Fruit fly (Drosophila melanogaster) whole organism, embryonic: ENCODE data around the gene CG11842.

Experiments used
- Adf1 ChIP-seq: fragments of 200-800 bp; sonication (Bioruptor generic); IDR thresholded peaks from 2 replicates; pipeline ENCODE4 v1.3.6; 2022; ENCODE audit warnings: missing biosample characterization, missing genetic modification characterization
- Awh ChIP-seq: fragments of 200-800 bp; sonication (Bioruptor generic); IDR thresholded peaks from 2 replicates; pipeline ENCODE4, ENCODE4 v1.3.6; 2022; ENCODE audit warnings: missing biosample characterization, missing genetic modification characterization
- CG13287 ChIP-seq: fragments of 200-800 bp; sonication (Bioruptor generic); IDR thresholded peaks from 2 replicates; pipeline ENCODE4 v1.3.6; 2022; ENCODE audit warnings: missing biosample characterization, missing genetic modification characterization; ENCODE audit not compliant: partially characterized antibody
- CG13424 ChIP-seq: fragments of 200-800 bp; sonication (Bioruptor generic); optimal IDR thresholded peaks from 2 replicates; lab custom pipeline; 2019; ENCODE audit warnings: missing biosample characterization, mild to moderate bottlenecking, missing genetic modification characterization, moderate library complexity
- CG14667 ChIP-seq: fragments of 200-800 bp; sonication (Bioruptor generic); IDR thresholded peaks from 2 replicates; pipeline ENCODE4 v1.3.6; 2022; ENCODE audit warnings: missing biosample characterization, missing genetic modification characterization
- CG15514 ChIP-seq: fragments of 200-800 bp; sonication (Bioruptor generic); optimal IDR thresholded peaks from 3 replicates; lab custom pipeline; 2017; ENCODE audit warnings: missing biosample characterization, missing genetic modification characterization, mild to moderate bottlenecking, moderate library complexity, missing genetic modification reagents
- CG2875 ChIP-seq: fragments of 200-800 bp; sonication (Bioruptor generic); optimal IDR thresholded peaks from 2 replicates; lab custom pipeline; 2017; ENCODE audit warnings: missing biosample characterization, mild to moderate bottlenecking, missing genetic modification characterization, missing genetic modification reagents
- CG4360 ChIP-seq: fragments of 200-800 bp; sonication (Bioruptor generic); IDR thresholded peaks from 2 replicates; pipeline ENCODE4 v1.3.6; 2022; ENCODE audit warnings: missing biosample characterization, missing genetic modification characterization
- CG4854 ChIP-seq: fragments of 200-800 bp; sonication (Bioruptor generic); optimal IDR thresholded peaks from 2 replicates; lab custom pipeline; 2016; ENCODE audit warnings: missing biosample characterization, missing genetic modification characterization, inconsistent platforms
- CG6254 ChIP-seq: fragments of 200-800 bp; sonication (Bioruptor generic); optimal IDR thresholded peaks from 3 replicates; lab custom pipeline; 2017; ENCODE audit warnings: mild to moderate bottlenecking, missing biosample characterization, missing genetic modification reagents, missing genetic modification characterization
- CG6683 ChIP-seq: fragments of 200-800 bp; sonication (Bioruptor generic); optimal IDR thresholded peaks from 2 replicates; lab custom pipeline; 2017; ENCODE audit warnings: missing biosample characterization, mild to moderate bottlenecking, missing genetic modification characterization, missing genetic modification reagents
- CG7357 ChIP-seq: fragments of 200-800 bp; sonication (Bioruptor generic); IDR thresholded peaks from 3 replicates; pipeline ENCODE4 v1.3.6; 2022; ENCODE audit warnings: missing biosample characterization, missing genetic modification characterization
- CG7372 ChIP-seq: fragments of 200-800 bp; sonication (Bioruptor generic); IDR thresholded peaks from 2 replicates; pipeline ENCODE4 v1.3.6; 2022; ENCODE audit warnings: missing biosample characterization, missing genetic modification characterization
- CG7556 ChIP-seq: fragments of 200-800 bp; sonication (Bioruptor generic); optimal IDR thresholded peaks from 2 replicates; lab custom pipeline; 2017; ENCODE audit warnings: missing biosample characterization, mild to moderate bottlenecking, missing genetic modification characterization
- CG7839 ChIP-seq: fragments of 200-800 bp; sonication (Bioruptor generic); optimal IDR thresholded peaks from 3 replicates; lab custom pipeline; 2018; ENCODE audit warnings: missing biosample characterization, mild to moderate bottlenecking, missing genetic modification characterization, moderate library complexity
- D19A ChIP-seq: fragments of 200-800 bp; optimal IDR thresholded peaks from 3 replicates; lab custom pipeline; 2019; ENCODE audit warnings: missing biosample characterization, mild to moderate bottlenecking, missing genetic modification characterization, moderate library complexity
- Deaf1 ChIP-seq: fragments of 200-800 bp; optimal IDR thresholded peaks from 3 replicates; lab custom pipeline; 2019; ENCODE audit warnings: missing biosample characterization, mild to moderate bottlenecking, missing genetic modification characterization, moderate library complexity
- Dip2 ChIP-seq: fragments of 200-800 bp; sonication (Bioruptor generic); IDR thresholded peaks from 2 replicates; pipeline ENCODE4 v1.3.6; 2022; ENCODE audit warnings: missing biosample characterization, missing genetic modification characterization
- Doc2 ChIP-seq: fragments of 200-800 bp; sonication (Bioruptor generic); IDR thresholded peaks from 2 replicates; pipeline ENCODE4 v1.3.6; 2022; ENCODE audit warnings: missing biosample characterization, missing genetic modification characterization
- Kr ChIP-seq: fragments of 200-800 bp; sonication (Bioruptor generic); optimal IDR thresholded peaks from 2 replicates; lab custom pipeline; 2017; ENCODE audit warnings: missing biosample characterization, mild to moderate bottlenecking, missing genetic modification characterization
- Mes4 ChIP-seq: fragments of 200-800 bp; sonication (Bioruptor generic); optimal IDR thresholded peaks from 2 replicates; lab custom pipeline; 2016; ENCODE audit warnings: missing biosample characterization, missing genetic modification characterization
- Nf-YA ChIP-seq: fragments of 200-800 bp; sonication (Bioruptor generic); IDR thresholded peaks from 2 replicates; pipeline ENCODE4 v1.3.6; 2022; ENCODE audit warnings: missing biosample characterization, missing genetic modification characterization
- Six4 ChIP-seq: fragments of 200-800 bp; sonication (Bioruptor generic); optimal IDR thresholded peaks from 2 replicates; lab custom pipeline; 2016; ENCODE audit warnings: missing biosample characterization, missing genetic modification characterization
- ara ChIP-seq: fragments of 200-800 bp; sonication (Bioruptor generic); IDR thresholded peaks from 2 replicates; pipeline ENCODE4 v1.3.6; 2022; ENCODE audit warnings: missing biosample characterization, missing genetic modification characterization
- bowl ChIP-seq: fragments of 200-800 bp; sonication (Bioruptor generic); IDR thresholded peaks from 2 replicates; pipeline ENCODE4 v1.3.6; 2022; ENCODE audit warnings: missing biosample characterization, missing genetic modification characterization
- bsh ChIP-seq, 2 experiments: fragments of 200-800 bp; sonication (Bioruptor generic); optimal IDR thresholded peaks; 2 replicates each; lab custom pipeline; 2017 to 2018; ENCODE audit warnings: mild to moderate bottlenecking in 2 of 2, missing biosample characterization in 2 of 2, missing genetic modification characterization in 2 of 2, moderate library complexity in 1 of 2
- chinmo ChIP-seq: fragments of 200-800 bp; sonication (Bioruptor generic); IDR thresholded peaks from 4 replicates; pipeline ENCODE4 v1.3.6; 2022; ENCODE audit warnings: missing biosample characterization, missing genetic modification characterization; ENCODE audit not compliant: partially characterized antibody
- crc ChIP-seq: fragments of 200-800 bp; sonication (Bioruptor generic); optimal IDR thresholded peaks from 2 replicates; lab custom pipeline; 2016; ENCODE audit warnings: missing biosample characterization, missing genetic modification characterization
- dm ChIP-seq: fragments of 200-800 bp; sonication (Bioruptor generic); optimal IDR thresholded peaks from 3 replicates; lab custom pipeline; 2016; ENCODE audit warnings: missing biosample characterization, missing genetic modification characterization
- dpn ChIP-seq, 2 experiments: fragments of 200-800 bp; sonication (Bioruptor generic); optimal IDR thresholded peaks; 3 replicates each; lab custom pipeline; 2016; ENCODE audit warnings: missing biosample characterization in 2 of 2, missing genetic modification characterization in 2 of 2
- gem ChIP-seq: fragments of 200-800 bp; sonication (Bioruptor generic); optimal IDR thresholded peaks from 2 replicates; lab custom pipeline; 2019; ENCODE audit warnings: missing biosample characterization, mild to moderate bottlenecking, missing genetic modification characterization, moderate library complexity
- gfzf ChIP-seq: fragments of 200-800 bp; sonication (Bioruptor generic); optimal IDR thresholded peaks from 2 replicates; lab custom pipeline; 2016; ENCODE audit warnings: missing biosample characterization, mild to moderate bottlenecking, missing genetic modification characterization, moderate library complexity
- grau ChIP-seq: fragments of 200-800 bp; optimal IDR thresholded peaks from 3 replicates; lab custom pipeline; 2019; ENCODE audit warnings: missing biosample characterization, mild to moderate bottlenecking, missing genetic modification characterization, moderate library complexity
- grn ChIP-seq: fragments of 200-800 bp; sonication (Bioruptor generic); optimal IDR thresholded peaks from 3 replicates; lab custom pipeline; 2017; ENCODE audit warnings: missing biosample characterization, missing genetic modification characterization
- gsb-n ChIP-seq: fragments of 200-800 bp; sonication (Bioruptor generic); optimal IDR thresholded peaks from 3 replicates; lab custom pipeline; 2018; ENCODE audit warnings: missing biosample characterization, mild to moderate bottlenecking, missing genetic modification characterization
- gt ChIP-seq: fragments of 200-800 bp; sonication (Bioruptor generic); IDR thresholded peaks from 2 replicates; pipeline ENCODE4 v1.3.6; 2022; ENCODE audit warnings: missing biosample characterization, missing genetic modification characterization
- maf-S ChIP-seq: fragments of 200-800 bp; sonication (Bioruptor generic); optimal IDR thresholded peaks from 2 replicates; lab custom pipeline; 2016; ENCODE audit warnings: missing biosample characterization, missing genetic modification characterization
- nmo ChIP-seq: fragments of 200-800 bp; sonication (Bioruptor generic); optimal IDR thresholded peaks from 2 replicates; lab custom pipeline; 2018; ENCODE audit warnings: missing biosample characterization, mild to moderate bottlenecking, missing genetic modification characterization, moderate library complexity
- pb ChIP-seq: fragments of 200-800 bp; sonication (Bioruptor generic); optimal IDR thresholded peaks from 3 replicates; lab custom pipeline; 2016; ENCODE audit warnings: missing biosample characterization, missing genetic modification characterization
- pfk ChIP-seq: fragments of 200-800 bp; sonication (Bioruptor generic); optimal IDR thresholded peaks from 2 replicates; lab custom pipeline; 2018; ENCODE audit warnings: missing biosample characterization, mild to moderate bottlenecking, missing genetic modification characterization, moderate library complexity
- sens ChIP-seq: fragments of 200-800 bp; sonication (Bioruptor generic); peaks from one replicate; lab custom pipeline; 2016; ENCODE audit warnings: missing biosample characterization, missing genetic modification characterization
- sens-2 ChIP-seq: fragments of 200-800 bp; sonication (Bioruptor generic); IDR thresholded peaks from 2 replicates; pipeline ENCODE4 v1.3.6; 2022; ENCODE audit warnings: missing biosample characterization, missing genetic modification characterization
- vnd ChIP-seq: fragments of 200-800 bp; sonication (Bioruptor generic); IDR thresholded peaks from 3 replicates; pipeline ENCODE4 v1.3.6; 2022; ENCODE audit warnings: missing biosample characterization, missing genetic modification characterization; ENCODE audit not compliant: partially characterized antibody
- z ChIP-seq: fragments of 200-800 bp; sonication (Bioruptor generic); IDR thresholded peaks from 3 replicates; pipeline ENCODE4 v1.3.6; 2022; ENCODE audit warnings: missing biosample characterization, missing genetic modification characterization
- zfh1 ChIP-seq: fragments of 200-800 bp; sonication (Bioruptor generic); IDR thresholded peaks from 3 replicates; pipeline ENCODE4 v1.3.6; 2022; ENCODE audit warnings: missing biosample characterization, missing genetic modification characterization

Gene CG11842

DNA sequence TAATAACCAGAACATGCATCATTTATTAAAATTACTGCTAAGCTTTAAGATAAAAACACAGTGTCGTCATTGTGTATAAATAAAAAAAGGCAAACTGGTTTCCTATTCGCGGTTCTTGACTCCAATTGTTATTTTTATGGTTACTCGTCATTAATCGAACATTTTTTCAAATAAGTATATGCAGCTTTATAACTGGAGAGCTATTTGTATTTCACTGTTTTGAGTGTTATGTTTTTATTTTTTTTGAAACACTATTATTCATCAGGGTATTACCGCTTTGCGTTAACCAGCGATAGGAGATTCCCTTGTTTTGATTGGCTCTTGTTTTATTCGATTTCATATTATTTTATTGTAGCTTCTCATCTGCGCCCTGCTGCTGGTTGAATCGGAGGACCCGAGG, 41.3 kb upstream of the CG11842 start:
- TF ChIP-seq ara (GFP tag; lab: Robert Waterston, UW): no peak
- no peak for TF ChIP-seq maf-S (GFP tag; lab: Kevin White, UChicago)
- TF ChIP-seq sens (GFP tag; lab: Kevin White, UChicago): peak; percentile 32
- TF ChIP-seq Doc2 (GFP tag; lab: Robert Waterston, UW): no peak
- TF ChIP-seq, all 482 proteins: peak for 1

dm6 chr3R:29020366-29020765, 32.1 kb upstream of the CG11842 start, which contains the start of gene wat:
wat (minus strand) TSS chr3R:29020406.
- no peak for TF ChIP-seq Mes4 (GFP tag; lab: Kevin White, UChicago)
- no peak for TF ChIP-seq CG13287 (GFP tag; lab: Robert Waterston, UW)
- TF ChIP-seq Adf1: peak; percentile 85
- no peak for TF ChIP-seq bsh (GFP tag; optimal IDR thresholded peaks at IDR 0.05; lab: Kevin White, UChicago)
- TF ChIP-seq z (GFP tag; lab: Robert Waterston, UW): 0 out of 3 replicates have a peak, but pooled peaks have one; percentile 11
- 0 out of 4 replicates have a peak, but pooled peaks have one; percentile 51 for TF ChIP-seq chinmo (GFP tag; lab: Robert Waterston, UW)
- TF ChIP-seq D19A (tag; lab: Kevin White, UChicago): no peak
- TF ChIP-seq dm (GFP tag; lab: Kevin White, UChicago): no peak
- TF ChIP-seq zfh1 (GFP tag; lab: Robert Waterston, UW): no peak
- TF ChIP-seq gfzf (GFP tag; lab: Kevin White, UChicago): no peak
- TF ChIP-seq grn (GFP tag; lab: Kevin White, UChicago): no peak
- no peak for TF ChIP-seq CG14667
- TF ChIP-seq dpn (GFP tag; optimal IDR thresholded peaks at IDR 0.05; lab: Kevin White, UChicago): no peak
- no peak for TF ChIP-seq Kr (GFP tag; lab: Kevin White, UChicago)
- no peak for TF ChIP-seq vnd
- TF ChIP-seq CG2875: no peak
- no peak for TF ChIP-seq nmo (GFP tag; lab: Kevin White, UChicago)
- TF ChIP-seq CG6254 (GFP tag; lab: Kevin White, UChicago): no peak
- no peak for TF ChIP-seq Six4 (GFP tag; lab: Kevin White, UChicago)
- no peak for TF ChIP-seq grau
- no peak for TF ChIP-seq gem (tag; lab: Kevin White, UChicago)
- TF ChIP-seq CG15514 (GFP tag; lab: Kevin White, UChicago): no peak

dm6 chr3R:29024671-29025070, 27.8 kb upstream of the CG11842 start, which contains the start of gene CG14518:
CG14518 (plus strand) TSS chr3R:29024971.
- no peak for TF ChIP-seq CG6683 (GFP tag; lab: Kevin White, UChicago)
- no peak for TF ChIP-seq CG4360 (GFP tag; lab: Robert Waterston, UW)
- no peak for TF ChIP-seq Deaf1
- TF ChIP-seq pfk (GFP tag; lab: Kevin White, UChicago): no peak
- no peak for TF ChIP-seq CG4854 (GFP tag; lab: Kevin White, UChicago)
- no peak for TF ChIP-seq pb
- TF ChIP-seq Nf-YA (GFP tag; lab: Robert Waterston, UW): no peak
- TF ChIP-seq CG7839: no peak
- TF ChIP-seq Awh: no peak
- TF ChIP-seq CG7357 (GFP tag; lab: Robert Waterston, UW): no peak
- no peak for TF ChIP-seq CG7372 (GFP tag; lab: Robert Waterston, UW)
- TF ChIP-seq bowl (GFP tag; lab: Robert Waterston, UW): no peak
- no peak for TF ChIP-seq CG7556 (GFP tag; lab: Kevin White, UChicago)
- TF ChIP-seq Dip2: no peak
- no peak for TF ChIP-seq CG13424 (tag; lab: Kevin White, UChicago)
- TF ChIP-seq gt (GFP tag; lab: Robert Waterston, UW): no peak
- no peak for TF ChIP-seq sens-2 (GFP tag; lab: Robert Waterston, UW)
- no peak for TF ChIP-seq crc (GFP tag; lab: Kevin White, UChicago)
- TF ChIP-seq gsb-n (tag; lab: Kevin White, UChicago): no peak
